Worm (Caenorhabditis elegans) whole organism, L1 larva: ENCODE data around the gene mboa-2.

Experiments used
- alr-1 ChIP-seq: fragments of 200-800 bp; sonication (Bioruptor generic); optimal IDR thresholded peaks from 2 replicates; lab custom pipeline; 2018; ENCODE audit warnings: borderline replicate concordance, mild to moderate bottlenecking, missing genetic modification characterization, missing compliant biosample characterization
- ceh-63 ChIP-seq: fragments of 200-800 bp; sonication (Bioruptor generic); optimal IDR thresholded peaks from 2 replicates; lab custom pipeline; 2018; ENCODE audit warnings: mild to moderate bottlenecking, missing genetic modification characterization, missing compliant biosample characterization
- dpl-1 ChIP-seq, 3 experiments: fragments of 150-350 bp in 2 of 3; sonication (generic microtip) in 1 of 3; optimal IDR thresholded peaks; 2 replicates each; lab custom pipeline; 2014 to 2017; ENCODE audit warnings: missing biosample characterization in 3 of 3, missing genetic modification characterization in 3 of 3, missing genetic modification reagents in 3 of 3
- efl-1 ChIP-seq, 4 experiments: fragments of 150-350 bp; optimal IDR thresholded peaks in 3 of 4; peaks in 1 of 4; 1 replicate in 1 of 4; 2 replicates in 3 of 4; lab custom pipeline; 2014; ENCODE audit warnings: missing biosample characterization in 2 of 4, missing genetic modification characterization in 2 of 4, missing genetic modification reagents in 2 of 4
- fos-1 ChIP-seq: fragments of 150-350 bp; optimal IDR thresholded peaks from 2 replicates; lab custom pipeline; 2014; ENCODE audit warnings: missing biosample characterization, missing genetic modification characterization
- lin-13 ChIP-seq: fragments of 150-350 bp; optimal IDR thresholded peaks from 2 replicates; lab custom pipeline; 2014; ENCODE audit warnings: missing biosample characterization, missing genetic modification reagents, missing genetic modification characterization
- lin-15B ChIP-seq: fragments of 150-350 bp; sonication (generic microtip); optimal IDR thresholded peaks from 3 replicates; lab custom pipeline; 2014; ENCODE audit warnings: missing biosample characterization, missing genetic modification characterization
- mab-9 ChIP-seq: fragments of 200-800 bp; sonication (Bioruptor generic); IDR thresholded peaks from 2 replicates; pipeline ENCODE4 v1.3.6; 2022; ENCODE audit warnings: missing genetic modification reagents, missing genetic modification characterization, missing compliant biosample characterization
- nhr-47 ChIP-seq: sonication (generic microtip); optimal IDR thresholded peaks from 2 replicates; lab custom pipeline; 2016; ENCODE audit warnings: mild to moderate bottlenecking, missing genetic modification characterization, moderate library complexity, missing compliant biosample characterization
- pag-3 ChIP-seq: sonication (generic microtip); optimal IDR thresholded peaks from 2 replicates; lab custom pipeline; 2017; ENCODE audit warnings: missing genetic modification characterization, mild to moderate bottlenecking, missing compliant biosample characterization, antibody characterized with exemption, borderline replicate concordance; ENCODE audit not compliant: insufficient read depth
- pqm-1 ChIP-seq: sonication (generic microtip); optimal IDR thresholded peaks from 3 replicates; lab custom pipeline; 2017; ENCODE audit warnings: missing biosample characterization, missing genetic modification characterization
- unc-30 ChIP-seq: sonication (generic microtip); optimal IDR thresholded peaks from 2 replicates; lab custom pipeline; 2017; ENCODE audit warnings: missing biosample characterization, missing genetic modification characterization
- unc-62 ChIP-seq: fragments of 150-350 bp; optimal IDR thresholded peaks from 2 replicates; lab custom pipeline; 2014; ENCODE audit warnings: missing biosample characterization, missing genetic modification reagents, missing genetic modification characterization

DNA sequence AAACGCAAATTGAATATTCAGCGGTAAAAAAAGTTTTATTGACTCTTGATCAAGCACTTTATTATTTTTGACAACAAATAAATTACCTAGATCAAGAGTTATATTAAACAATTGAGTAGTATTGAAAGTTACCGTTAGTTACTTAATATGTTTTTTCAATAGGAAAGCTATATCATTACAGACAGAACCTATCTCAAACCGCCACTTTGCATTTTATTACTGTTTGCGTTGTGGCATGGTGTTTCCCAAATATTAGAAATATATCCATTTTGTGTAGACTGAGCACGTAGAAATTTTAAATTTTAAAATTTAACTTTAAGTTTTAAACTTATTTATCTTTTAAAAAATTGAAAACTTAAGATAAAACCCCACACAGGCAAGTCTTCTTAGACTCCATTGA lies 17.9 kb downstream of the mboa-2 start:
- no peak for TF ChIP-seq nhr-47 (tag; lab: Kevin White, UChicago)
- TF ChIP-seq pqm-1 (tag; lab: Kevin White, UChicago) = no peak
- TF ChIP-seq ceh-63 (GFP tag; lab: Kevin White, UChicago) = no peak
- no peak for TF ChIP-seq mab-9 (GFP tag; lab: Robert Waterston, UW)
- no peak for TF ChIP-seq alr-1 (tag; lab: Kevin White, UChicago)
- no peak for TF ChIP-seq lin-15B (tag; lab: Kevin White, UChicago)
- no peak for TF ChIP-seq unc-30 (tag; lab: Kevin White, UChicago)
- TF ChIP-seq dpl-1 (GFP tag; optimal IDR thresholded peaks at IDR 0.05; lab: Kevin White, UChicago) = no peak
- no peak for TF ChIP-seq fos-1 (tag; lab: Kevin White, UChicago)
- TF ChIP-seq lin-13 (GFP tag; lab: Kevin White, UChicago) = no peak
- no peak for TF ChIP-seq efl-1 (optimal IDR thresholded peaks at IDR 0.05; lab: Kevin White, UChicago)
- TF ChIP-seq efl-1 (GFP tag; optimal IDR thresholded peaks at IDR 0.05 in 1 of 2; lab: Kevin White, UChicago) = no peak
- TF ChIP-seq unc-62 (GFP tag; lab: Kevin White, UChicago) = no peak
- TF ChIP-seq pag-3 (tag; lab: Kevin White, UChicago) = no peak
